Worm (Caenorhabditis elegans) whole organism, L4/young adult: ENCODE results near the gene T28D9.1.

Experiments
- dao-5 ChIP-seq: sonication (generic microtip); optimal IDR thresholded peaks from 2 replicates; lab custom pipeline; 2016; ENCODE audit warnings: missing genotype, missing genetic modification characterization, moderate library complexity, missing compliant biosample characterization
- him-1 ChIP-seq: sonication (generic microtip); optimal IDR thresholded peaks from 2 replicates; lab custom pipeline; 2016; ENCODE audit warnings: missing genotype, missing genetic modification reagents, missing genetic modification characterization, missing compliant biosample characterization

ce11 chrII:6513357-6513756 lies 21.2 kb downstream of the T28D9.1 start:
- no peak for TF ChIP-seq dao-5 (tag; lab: Kevin White, UChicago)
- no peak for TF ChIP-seq him-1 (tag; lab: Kevin White, UChicago)
